Worm (Caenorhabditis elegans): ENCODE results near the gene Y59H11AR.3.

- TF ChIP-seq lin-35 (GFP tag; optimal IDR thresholded peaks at IDR 0.05) (no peak), unc-62 (GFP tag; optimal IDR thresholded peaks at IDR 0.05) (no peak), nhr-28 (tag; optimal IDR thresholded peaks at IDR 0.05) (no peak)
These were observed 19.5 kb upstream of the Y59H11AR.3 start, which contains the start of gene cyp-33E3 for ce11 chrIV:8614680-8615079.
